Worm (Caenorhabditis elegans): ENCODE measurements around the gene col-8.

The col-8 gene

DNA sequence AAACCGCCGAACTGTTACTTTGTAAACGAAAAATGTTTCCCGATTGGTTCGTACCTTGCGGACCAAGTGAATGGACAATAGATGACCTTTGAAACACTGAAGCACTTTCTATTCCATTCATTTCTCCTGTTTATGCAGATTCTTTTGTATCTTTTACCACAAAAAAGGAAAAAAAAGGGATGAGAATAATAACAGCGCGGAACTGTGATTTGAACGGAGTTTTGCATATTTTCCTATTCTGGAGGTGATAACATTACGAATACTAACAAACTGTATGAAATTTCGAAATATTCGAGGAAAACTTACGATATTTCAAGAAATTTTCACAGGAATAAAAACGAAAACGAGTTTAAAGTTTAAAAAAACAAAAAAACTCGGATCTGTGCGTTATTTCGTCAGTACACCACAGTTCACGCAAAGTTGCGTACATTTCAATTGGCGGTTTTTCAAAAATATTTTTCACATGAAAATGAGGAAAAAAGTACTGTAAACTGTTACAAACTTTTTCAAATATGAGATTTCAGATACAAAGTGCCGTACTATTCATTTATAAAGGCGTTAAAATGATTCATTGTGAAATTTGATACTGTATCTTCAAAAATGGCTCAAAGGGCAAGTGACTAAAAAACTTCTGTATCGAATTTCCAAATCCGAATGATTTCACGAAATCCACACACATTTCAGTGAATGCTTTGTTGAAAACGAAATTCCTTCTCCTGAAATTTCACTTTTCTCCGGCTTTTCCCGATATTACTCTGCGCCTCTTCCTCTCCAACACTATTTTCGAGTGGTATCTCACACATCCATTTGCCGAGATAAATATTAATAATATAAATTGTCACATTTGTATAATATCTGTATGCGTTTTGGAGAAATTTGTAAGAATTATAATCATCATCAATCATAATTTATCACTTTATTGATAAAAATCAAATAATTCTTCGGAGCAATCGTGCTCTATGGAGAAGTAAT is 14.1 kb upstream of the col-8 start:
- no peak for TF ChIP-seq hlh-4 (tag; optimal IDR thresholded peaks at IDR 0.05)
- no peak for TF ChIP-seq fkh-10 (GFP tag; optimal IDR thresholded peaks at IDR 0.05)
- TF ChIP-seq snu-23 (GFP tag; optimal IDR thresholded peaks at IDR 0.05): no peak
- no peak for TF ChIP-seq pag-3 (tag; optimal IDR thresholded peaks at IDR 0.05; ENCODE audit: borderline replicate concordance, insufficient read depth)
- TF ChIP-seq jun-1 (tag; optimal IDR thresholded peaks at IDR 0.05): no peak
- TF ChIP-seq aly-2 (tag; optimal IDR thresholded peaks at IDR 0.05): no peak
- no peak for TF ChIP-seq lin-14 (GFP tag; optimal IDR thresholded peaks at IDR 0.05)
- TF ChIP-seq efl-3 (GFP tag; optimal IDR thresholded peaks at IDR 0.05): no peak
- TF ChIP-seq blmp-1 (tag; optimal IDR thresholded peaks at IDR 0.05): peak; percentile 45
- TF ChIP-seq efl-1 (optimal IDR thresholded peaks at IDR 0.05): peak; percentile 19 to 92
- TF ChIP-seq efl-1 (GFP tag; optimal IDR thresholded peaks at IDR 0.05 in 1 of 2): peak; percentile 59 to 91
- no peak for TF ChIP-seq Y116A8C.19 (tag; optimal IDR thresholded peaks at IDR 0.05; ENCODE audit: borderline replicate concordance)
- no peak for TF ChIP-seq ztf-11 (tag; optimal IDR thresholded peaks at IDR 0.05)
- TF ChIP-seq dpl-1 (GFP tag; optimal IDR thresholded peaks at IDR 0.05): peak in 2 of 3 experiments; percentile 14 to 33
- TF ChIP-seq tlp-1 (tag; optimal IDR thresholded peaks at IDR 0.05): no peak
- no peak for TF ChIP-seq unc-86 (tag; optimal IDR thresholded peaks at IDR 0.05)
- TF ChIP-seq lin-15B (tag; optimal IDR thresholded peaks at IDR 0.05): no peak
- no peak for TF ChIP-seq swsn-7 (tag; optimal IDR thresholded peaks at IDR 0.05)
- TF ChIP-seq unc-62 (GFP tag; optimal IDR thresholded peaks at IDR 0.05): no peak
- no peak for TF ChIP-seq elt-2 (tag; optimal IDR thresholded peaks at IDR 0.05)
- TF ChIP-seq isw-1 (GFP tag; IDR thresholded peaks at IDR 0.05): no peak
- no peak for TF ChIP-seq nhr-77 (tag; optimal IDR thresholded peaks at IDR 0.05)

DNA sequence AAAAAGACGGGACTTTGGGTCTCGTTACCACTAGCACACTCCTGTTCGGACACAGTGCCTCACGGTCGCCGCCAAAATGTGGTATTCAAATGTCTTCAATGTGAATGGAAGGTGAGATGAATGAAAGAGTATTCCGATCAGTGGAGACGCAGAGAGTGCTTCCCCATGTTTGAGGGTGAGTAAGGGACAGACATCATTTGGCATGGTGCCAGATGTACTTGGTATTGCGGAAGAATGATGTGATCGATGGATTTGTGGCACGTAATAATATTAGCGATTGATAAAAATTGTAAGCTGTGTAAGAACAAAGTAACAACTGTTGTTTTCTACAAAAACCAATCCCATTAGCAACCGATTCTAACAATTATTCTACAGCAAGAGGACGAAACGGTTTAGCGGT is 11.7 kb upstream of the col-8 start:
- peak in 1 of 2 experiments; percentile 2 for TF ChIP-seq lin-35 (GFP tag; optimal IDR thresholded peaks at IDR 0.05)
- TF ChIP-seq nhr-84 (tag; optimal IDR thresholded peaks at IDR 0.05): no peak
- peak; percentile 16 for TF ChIP-seq lin-14 (GFP tag; optimal IDR thresholded peaks at IDR 0.05)
- peak; percentile 26 for TF ChIP-seq blmp-1 (tag; optimal IDR thresholded peaks at IDR 0.05)
- peak; percentile 12 for TF ChIP-seq mep-1 (tag; optimal IDR thresholded peaks at IDR 0.05)
- TF ChIP-seq grh-1 (GFP tag; IDR thresholded peaks at IDR 0.05): 0 out of 2 replicates have a peak, but pooled peaks have one; percentile 13
- TF ChIP-seq nhr-12 (tag; optimal IDR thresholded peaks at IDR 0.05): no peak
- TF ChIP-seq efl-1 (optimal IDR thresholded peaks at IDR 0.05): no peak
- TF ChIP-seq efl-1 (GFP tag; optimal IDR thresholded peaks at IDR 0.05 in 1 of 2): peak in 1 of 2 experiments; percentile 55
- TF ChIP-seq snu-23 (GFP tag; optimal IDR thresholded peaks at IDR 0.05): peak; percentile 15
- TF ChIP-seq hlh-4 (tag; optimal IDR thresholded peaks at IDR 0.05): no peak
- TF ChIP-seq Y116A8C.19 (tag; optimal IDR thresholded peaks at IDR 0.05; ENCODE audit: borderline replicate concordance): no peak

DNA sequence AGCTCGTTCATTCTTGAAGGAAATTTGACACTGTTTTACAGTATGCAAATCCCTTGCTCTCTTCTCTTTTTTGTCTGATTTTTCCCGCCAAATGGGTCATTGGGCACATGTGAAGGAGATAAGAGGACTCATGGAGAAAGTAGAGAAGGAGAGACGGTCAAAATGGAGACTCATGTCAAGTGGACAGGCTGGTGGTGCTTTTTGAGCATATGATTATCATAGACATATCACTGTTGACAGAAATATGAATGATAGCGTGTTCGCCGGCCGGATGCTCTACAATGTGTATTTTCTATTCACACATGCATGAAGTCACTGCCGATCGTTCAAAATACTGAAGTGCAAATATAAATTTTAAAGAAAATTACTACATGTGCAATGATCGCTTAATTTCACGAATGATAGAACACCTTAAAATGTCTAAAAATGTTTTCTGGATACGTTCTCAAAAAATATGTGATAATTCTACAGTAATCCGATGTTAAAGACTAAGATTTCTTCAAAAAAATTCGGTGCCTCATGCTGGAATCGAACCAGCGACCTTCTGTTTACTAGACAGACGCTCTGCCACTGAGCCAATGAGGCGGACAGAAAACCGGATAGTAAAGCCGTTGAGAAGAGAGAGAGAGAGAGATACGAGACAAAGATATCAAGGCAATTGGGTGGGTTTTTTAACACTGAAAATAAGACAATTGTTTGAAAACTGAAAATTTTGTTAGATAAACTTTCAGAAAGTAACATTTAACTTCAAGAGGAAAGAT is 9.8 kb upstream of the col-8 start:
- TF ChIP-seq ceh-8 (GFP tag; optimal IDR thresholded peaks at IDR 0.05) (no peak), lin-14 (GFP tag; optimal IDR thresholded peaks at IDR 0.05) (peak; percentile 15), tlp-1 (tag; optimal IDR thresholded peaks at IDR 0.05) (no peak), mab-9 (GFP tag; IDR thresholded peaks at IDR 0.05) (no peak), elt-2 (tag; optimal IDR thresholded peaks at IDR 0.05) (peak; percentile 21), lin-39 (tag; optimal IDR thresholded peaks at IDR 0.05) (no peak), fkh-4 (tag; optimal IDR thresholded peaks at IDR 0.05; ENCODE audit: borderline replicate concordance) (peak; percentile 4), unc-86 (tag; optimal IDR thresholded peaks at IDR 0.05) (no peak), nhr-237 (tag; optimal IDR thresholded peaks at IDR 0.05) (no peak), unc-130 (tag; optimal IDR thresholded peaks at IDR 0.05) (no peak), C16A3.4 (tag; optimal IDR thresholded peaks at IDR 0.05) (peak; percentile 45), ama-1 (optimal IDR thresholded peaks at IDR 0.05) (no peak), unc-98 (GFP tag; IDR thresholded peaks at IDR 0.05) (no peak), ets-5 (GFP tag; IDR thresholded peaks at IDR 0.05) (no peak), egl-13 (tag; optimal IDR thresholded peaks at IDR 0.05) (no peak), F16B12.6 (tag; optimal IDR thresholded peaks at IDR 0.05) (no peak), sptf-1 (tag; optimal IDR thresholded peaks at IDR 0.05) (no peak), ceh-88 (GFP tag; IDR thresholded peaks at IDR 0.05) (no peak), sup-37 (GFP tag; optimal IDR thresholded peaks at IDR 0.05) (no peak), aha-1 (tag; optimal IDR thresholded peaks at IDR 0.05) (no peak), nhr-20 (tag; optimal IDR thresholded peaks at IDR 0.05) (peak; percentile 33), mef-2 (tag; optimal IDR thresholded peaks at IDR 0.05) (no peak), ztf-11 (tag; optimal IDR thresholded peaks at IDR 0.05) (no peak), nhr-71 (tag; optimal IDR thresholded peaks at IDR 0.05) (peak; percentile 50)

All from whole organism, L1 larva.